Worm (Caenorhabditis elegans) whole organism, L3 larva: ENCODE measurements around the gene hpk-1.
A peak's percentile ranks its signal among the peaks of the same experiment; 100 is the strongest.

Experiments used
- R02D3.7 ChIP-seq: fragments of 150-350 bp; optimal IDR thresholded peaks from 2 replicates; lab custom pipeline; 2014; ENCODE audit warnings: missing biosample characterization, missing genetic modification characterization
- ZK546.5 ChIP-seq: sonication (generic microtip); optimal IDR thresholded peaks from 2 replicates; lab custom pipeline; 2017; ENCODE audit warnings: missing biosample characterization, missing genetic modification characterization
- aly-2 ChIP-seq: fragments of 150-350 bp; optimal IDR thresholded peaks from 2 replicates; lab custom pipeline; 2014; ENCODE audit warnings: missing biosample characterization, missing genetic modification characterization
- ama-1 ChIP-seq: fragments of 150-350 bp; optimal IDR thresholded peaks from 2 replicates; lab custom pipeline; 2018
- ceh-28 ChIP-seq: fragments of 150-350 bp; optimal IDR thresholded peaks from 2 replicates; lab custom pipeline; 2014; ENCODE audit warnings: missing biosample characterization, missing genetic modification reagents, missing genetic modification characterization
- daf-12 ChIP-seq: fragments of 150-350 bp; optimal IDR thresholded peaks from 2 replicates; lab custom pipeline; 2014; ENCODE audit warnings: missing biosample characterization, missing genetic modification reagents, missing genetic modification characterization
- egl-27 ChIP-seq: sonication (generic microtip); optimal IDR thresholded peaks from 4 replicates; lab custom pipeline; 2017; ENCODE audit warnings: missing biosample characterization, missing genetic modification reagents, missing genetic modification characterization
- egl-5 ChIP-seq: fragments of 150-350 bp; optimal IDR thresholded peaks from 2 replicates; lab custom pipeline; 2017; ENCODE audit warnings: missing biosample characterization, missing genetic modification reagents, missing genetic modification characterization, inconsistent platforms
- elt-1 ChIP-seq: fragments of 150-350 bp; optimal IDR thresholded peaks from 2 replicates; lab custom pipeline; 2014; ENCODE audit warnings: missing biosample characterization, missing genetic modification characterization
- elt-2 ChIP-seq: sonication (generic microtip); optimal IDR thresholded peaks from 2 replicates; lab custom pipeline; 2016; ENCODE audit warnings: missing genetic modification reagents, mild to moderate bottlenecking, missing genetic modification characterization, missing compliant biosample characterization
- elt-3 ChIP-seq, 3 experiments: fragments of 150-350 bp in 1 of 3; sonication (generic microtip) in 2 of 3; optimal IDR thresholded peaks; 2 replicates in 2 of 3; 4 replicates in 1 of 3; lab custom pipeline; 2014 to 2017; ENCODE audit warnings: missing biosample characterization in 3 of 3, missing genetic modification characterization in 3 of 3
- fkh-10 ChIP-seq: sonication (generic microtip); optimal IDR thresholded peaks from 2 replicates; lab custom pipeline; 2017; ENCODE audit warnings: missing biosample characterization, missing genetic modification reagents, missing genetic modification characterization
- hmg-11 ChIP-seq: sonication (generic microtip); optimal IDR thresholded peaks from 2 replicates; lab custom pipeline; 2016; ENCODE audit warnings: missing genetic modification characterization, missing compliant biosample characterization
- lin-39 ChIP-seq: fragments of 150-350 bp; optimal IDR thresholded peaks from 2 replicates; lab custom pipeline; 2018; ENCODE audit warnings: missing biosample characterization, missing genetic modification reagents, missing genetic modification characterization
- lsy-12 ChIP-seq: sonication (generic microtip); optimal IDR thresholded peaks from 2 replicates; lab custom pipeline; 2016; ENCODE audit warnings: mild to moderate bottlenecking, missing genetic modification characterization, missing compliant biosample characterization
- mml-1 ChIP-seq: fragments of 150-350 bp; sonication (generic microtip); optimal IDR thresholded peaks from 3 replicates; lab custom pipeline; 2014; ENCODE audit warnings: missing biosample characterization, missing genetic modification characterization
- nfya-1 ChIP-seq: sonication (generic microtip); optimal IDR thresholded peaks from 2 replicates; lab custom pipeline; 2017; ENCODE audit warnings: missing genetic modification characterization, mild to moderate bottlenecking, missing compliant biosample characterization, antibody characterized with exemption, moderate library complexity; ENCODE audit not compliant: insufficient read depth
- nhr-23 ChIP-seq: fragments of 150-350 bp; optimal IDR thresholded peaks from 2 replicates; lab custom pipeline; 2014; ENCODE audit warnings: missing biosample characterization, missing genetic modification reagents, missing genetic modification characterization
- nhr-237 ChIP-seq: fragments of 150-350 bp; optimal IDR thresholded peaks from 2 replicates; lab custom pipeline; 2014; ENCODE audit warnings: missing biosample characterization, missing genetic modification characterization
- nhr-25 ChIP-seq: sonication (generic microtip); optimal IDR thresholded peaks from 2 replicates; lab custom pipeline; 2017; ENCODE audit warnings: missing biosample characterization, missing genetic modification characterization
- nhr-67 ChIP-seq: fragments of 150-350 bp; optimal IDR thresholded peaks from 2 replicates; lab custom pipeline; 2014; ENCODE audit warnings: missing biosample characterization, missing genetic modification characterization
- nhr-76 ChIP-seq: fragments of 150-350 bp; sonication (generic microtip); optimal IDR thresholded peaks from 5 replicates; lab custom pipeline; 2014; ENCODE audit warnings: missing biosample characterization, missing genetic modification characterization
- nhr-77 ChIP-seq: fragments of 150-350 bp; optimal IDR thresholded peaks from 2 replicates; lab custom pipeline; 2014; ENCODE audit warnings: missing biosample characterization, missing genetic modification characterization
- pha-4 ChIP-seq: fragments of 150-350 bp; optimal IDR thresholded peaks from 2 replicates; lab custom pipeline; 2014; ENCODE audit warnings: missing biosample characterization, missing genetic modification reagents, missing genetic modification characterization
- pqm-1 ChIP-seq: fragments of 150-350 bp; optimal IDR thresholded peaks from 2 replicates; lab custom pipeline; 2017; ENCODE audit warnings: missing biosample characterization, missing genetic modification characterization, inconsistent platforms
- sea-2 ChIP-seq: fragments of 150-350 bp; sonication (generic microtip); optimal IDR thresholded peaks from 4 replicates; lab custom pipeline; 2014; ENCODE audit warnings: missing biosample characterization, missing genetic modification reagents, missing genetic modification characterization
- skn-1 ChIP-seq: fragments of 150-350 bp; optimal IDR thresholded peaks from 2 replicates; lab custom pipeline; 2014; ENCODE audit warnings: missing biosample characterization, missing genetic modification characterization
- snpc-4 ChIP-seq: fragments of 150-350 bp; optimal IDR thresholded peaks from 2 replicates; lab custom pipeline; 2014; ENCODE audit warnings: missing biosample characterization, missing genetic modification characterization
- zag-1 ChIP-seq: fragments of 150-350 bp; optimal IDR thresholded peaks from 2 replicates; lab custom pipeline; 2014; ENCODE audit warnings: missing biosample characterization, missing genetic modification characterization
- ztf-11 ChIP-seq: fragments of 150-350 bp; optimal IDR thresholded peaks from 2 replicates; lab custom pipeline; 2014; ENCODE audit warnings: missing biosample characterization, missing genetic modification characterization
- ztf-4 ChIP-seq: fragments of 150-350 bp; optimal IDR thresholded peaks from 2 replicates; lab custom pipeline; 2014; ENCODE audit warnings: missing biosample characterization, missing genetic modification characterization

The hpk-1 gene

ce11 chrX:4216894-4217293, at the start of gene hpk-1, which contains the start of gene F20B6.10:
hpk-1 (minus strand) TSS chrX:4217290.
F20B6.10 (minus strand) TSS chrX:4217196.
- TF ChIP-seq elt-3 (tag; optimal IDR thresholded peaks at IDR 0.05; lab: Kevin White, UChicago) (no peak), hmg-11 (tag; lab: Kevin White, UChicago) (no peak), nhr-77 (tag; lab: Kevin White, UChicago) (no peak), pha-4 (tag; lab: Kevin White, UChicago) (no peak), ztf-4 (tag; lab: Kevin White, UChicago) (no peak), ceh-28 (tag; lab: Kevin White, UChicago) (no peak), nhr-237 (tag; lab: Kevin White, UChicago) (no peak), aly-2 (tag; lab: Kevin White, UChicago) (no peak), nhr-67 (tag; lab: Kevin White, UChicago) (no peak), nfya-1 (tag; lab: Kevin White, UChicago) (no peak), daf-12 (tag; lab: Kevin White, UChicago) (no peak), zag-1 (tag; lab: Kevin White, UChicago) (no peak)

- TF ChIP-seq nhr-76 (tag; lab: Kevin White, UChicago): no peak
- TF ChIP-seq pha-4 (tag; lab: Kevin White, UChicago): peak; percentile 57
- TF ChIP-seq egl-27 (tag; lab: Kevin White, UChicago): no peak
- TF ChIP-seq mml-1 (tag; lab: Kevin White, UChicago): no peak
- TF ChIP-seq sea-2 (GFP tag; lab: Kevin White, UChicago): no peak
- TF ChIP-seq nfya-1 (tag; lab: Kevin White, UChicago): no peak
Measured at ce11 chrX:4266178-4266931, 49.3 kb upstream of the hpk-1 start.

- TF ChIP-seq skn-1 (tag; lab: Kevin White, UChicago) (peak; percentile 12), nhr-23 (no peak), snpc-4 (tag; lab: Kevin White, UChicago) (peak; percentile 13), fkh-10 (GFP tag; lab: Kevin White, UChicago) (no peak), nhr-25 (tag; lab: Kevin White, UChicago) (peak; percentile 67), egl-27 (tag; lab: Kevin White, UChicago) (peak; percentile 12), egl-5 (tag; lab: Kevin White, UChicago) (peak; percentile 8), mml-1 (tag; lab: Kevin White, UChicago) (peak; percentile 3), elt-2 (tag; lab: Kevin White, UChicago) (peak; percentile 41), lsy-12 (tag; lab: Kevin White, UChicago) (peak; percentile 20), pqm-1 (tag; lab: Kevin White, UChicago) (peak; percentile 42), nfya-1 (tag; lab: Kevin White, UChicago) (peak; percentile 63), ceh-28 (tag; lab: Kevin White, UChicago) (no peak), pha-4 (tag; lab: Kevin White, UChicago) (peak; percentile 60), ZK546.5 (tag; lab: Kevin White, UChicago) (no peak), hmg-11 (tag; lab: Kevin White, UChicago) (peak; percentile 64), lin-39 (tag; lab: Kevin White, UChicago) (peak; percentile 72)
Measured at ce11 chrX:4265283-4265907, 48.3 kb upstream of the hpk-1 start, which contains the start of gene coel-1. coel-1 (plus strand) TSS chrX:4265663.

ce11 chrX:4263820-4264219, 46.7 kb upstream of the hpk-1 start:
- TF ChIP-seq aly-2 (tag; lab: Kevin White, UChicago) (no peak), skn-1 (tag; lab: Kevin White, UChicago) (no peak), nfya-1 (tag; lab: Kevin White, UChicago) (no peak), ama-1 (lab: Kevin White, UChicago) (no peak), elt-1 (tag; lab: Kevin White, UChicago) (no peak), ztf-11 (tag; lab: Kevin White, UChicago) (no peak), elt-3 (tag; optimal IDR thresholded peaks at IDR 0.05; lab: Kevin White, UChicago) (no peak), R02D3.7 (tag; lab: Kevin White, UChicago) (no peak), nhr-25 (tag; lab: Kevin White, UChicago) (no peak), fkh-10 (GFP tag; lab: Kevin White, UChicago) (no peak)
- TF ChIP-seq, all 47 proteins: peak for 0
